Worm (Caenorhabditis elegans): ENCODE results near the gene sri-2.

DNA sequence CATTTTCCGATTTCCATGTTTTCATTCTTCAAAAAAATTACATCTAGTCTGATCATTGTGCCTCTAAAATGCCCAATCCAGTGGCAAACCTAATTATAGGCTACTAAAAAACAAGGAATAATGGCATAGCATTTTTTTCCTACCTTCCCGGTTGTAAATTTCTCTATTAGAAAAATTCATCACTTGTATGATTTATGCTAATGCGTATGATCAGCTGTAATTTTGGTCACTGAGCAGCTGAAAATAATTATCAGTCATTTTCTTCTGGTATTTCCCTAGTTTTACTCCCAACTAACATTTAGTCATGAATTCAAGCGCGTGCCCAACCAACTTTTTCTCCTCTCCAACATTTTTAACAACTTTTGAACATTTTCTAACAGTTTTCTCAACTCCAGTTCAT, 9.5 kb downstream of the sri-2 start, which contains the start of gene srh-186:
- no peak for TF ChIP-seq nhr-90 (tag; optimal IDR thresholded peaks at IDR 0.05; ENCODE audit: poor library complexity)
- no peak for TF ChIP-seq lin-15B (tag; optimal IDR thresholded peaks at IDR 0.05)
- TF ChIP-seq ceh-90 (tag; optimal IDR thresholded peaks at IDR 0.05) = no peak
- no peak for TF ChIP-seq nhr-71 (tag; optimal IDR thresholded peaks at IDR 0.05)
- TF ChIP-seq dpl-1 (GFP tag; optimal IDR thresholded peaks at IDR 0.05) = no peak

All from whole organism, L1 larva.